Worm (Caenorhabditis elegans) whole organism, mixed stage, embryonic: ENCODE data around the gene pph-1.

Experiments used
- blmp-1 ChIP-seq: fragments of 150-350 bp; optimal IDR thresholded peaks from 2 replicates; lab custom pipeline; 2014; ENCODE audit warnings: missing biosample characterization, missing genetic modification characterization
- ces-1 ChIP-seq: fragments of 150-350 bp; optimal IDR thresholded peaks from 2 replicates; lab custom pipeline; 2014; ENCODE audit warnings: missing biosample characterization, missing genetic modification reagents, missing genetic modification characterization
- cnd-1 ChIP-seq: fragments of 200-800 bp; sonication (Bioruptor generic); optimal IDR thresholded peaks from 2 replicates; lab custom pipeline; 2018; ENCODE audit warnings: mild to moderate bottlenecking, missing genetic modification characterization, missing compliant biosample characterization
- elt-1 ChIP-seq: sonication (generic microtip); optimal IDR thresholded peaks from 2 replicates; lab custom pipeline; 2017; ENCODE audit warnings: missing genetic modification characterization, mild to moderate bottlenecking, missing compliant biosample characterization, antibody characterized with exemption, moderate library complexity, borderline replicate concordance; ENCODE audit not compliant: insufficient read depth
- lsy-2 ChIP-seq: fragments of 150-350 bp; optimal IDR thresholded peaks from 2 replicates; lab custom pipeline; 2014; ENCODE audit warnings: missing biosample characterization, missing genetic modification characterization
- mab-5 ChIP-seq: fragments of 150-350 bp; optimal IDR thresholded peaks from 2 replicates; lab custom pipeline; 2014; ENCODE audit warnings: missing biosample characterization, missing genetic modification characterization
- nhr-12 ChIP-seq: fragments of 150-350 bp; optimal IDR thresholded peaks from 2 replicates; lab custom pipeline; 2014; ENCODE audit warnings: missing biosample characterization, missing genetic modification characterization
- nhr-237 ChIP-seq: fragments of 150-350 bp; optimal IDR thresholded peaks from 2 replicates; lab custom pipeline; 2014; ENCODE audit warnings: missing biosample characterization, missing genetic modification characterization
- snpc-4 ChIP-seq: fragments of 150-350 bp; optimal IDR thresholded peaks from 2 replicates; lab custom pipeline; 2014; ENCODE audit warnings: missing biosample characterization, missing genetic modification characterization
- tbx-8 ChIP-seq: fragments of 200-800 bp; sonication (Bioruptor generic); optimal IDR thresholded peaks from 2 replicates; lab custom pipeline; 2018; ENCODE audit warnings: mild to moderate bottlenecking, missing genetic modification characterization, moderate library complexity, missing compliant biosample characterization
- unc-39 ChIP-seq: fragments of 150-350 bp; optimal IDR thresholded peaks from 2 replicates; lab custom pipeline; 2014; ENCODE audit warnings: missing biosample characterization, missing genetic modification characterization

DNA sequence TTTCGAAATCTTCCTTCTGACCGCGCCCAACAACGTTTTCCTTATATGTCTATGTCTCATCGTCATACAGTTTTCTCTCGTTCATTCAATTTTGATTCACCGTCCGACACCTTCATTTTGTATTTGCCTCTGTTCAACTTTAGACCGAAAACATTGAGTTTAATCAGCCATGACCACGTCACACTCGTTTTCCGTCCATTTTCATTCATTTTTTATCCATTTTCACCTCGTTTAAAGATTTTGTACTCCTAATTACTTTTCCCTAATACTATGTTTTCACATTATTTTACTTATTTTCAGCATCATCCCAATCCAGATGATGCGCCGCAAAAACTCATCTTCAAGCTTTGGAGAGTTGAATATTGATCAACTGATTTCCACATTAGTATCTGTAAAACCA is at the start of gene pph-1:
- TF ChIP-seq ces-1 (no peak), lsy-2 (tag; lab: Kevin White, UChicago) (no peak), mab-5 (tag; lab: Kevin White, UChicago) (no peak), unc-39 (no peak), elt-1 (tag; lab: Kevin White, UChicago) (no peak), cnd-1 (no peak), nhr-237 (tag; lab: Kevin White, UChicago) (no peak), blmp-1 (tag; lab: Kevin White, UChicago) (no peak), nhr-12 (tag; lab: Kevin White, UChicago) (no peak), tbx-8 (GFP tag; lab: Kevin White, UChicago) (no peak), snpc-4 (tag; lab: Kevin White, UChicago) (no peak)
